Worm (Caenorhabditis elegans): Measurements from ENCODE around the gene sri-51.

DNA sequence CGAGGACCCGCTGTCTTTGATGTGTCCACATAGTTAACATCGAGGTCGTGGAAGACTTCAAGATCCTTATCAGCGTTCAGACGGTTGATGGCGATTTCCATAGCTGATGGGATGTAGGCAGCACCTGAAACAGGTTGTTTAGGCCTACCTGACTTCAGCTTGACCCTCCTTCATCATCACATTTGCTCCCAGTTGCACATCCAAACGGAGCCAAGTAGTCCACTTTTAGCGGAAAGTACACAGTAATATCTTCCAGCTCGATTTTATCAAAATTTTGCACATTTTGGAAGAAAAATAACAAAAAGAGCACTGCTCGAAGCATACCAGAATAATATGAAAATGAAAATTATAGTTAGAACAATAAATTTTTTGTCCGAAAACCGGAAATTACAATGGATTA, 1.9 kb downstream of the sri-51 start, which contains the start of gene gcy-15:
- TF ChIP-seq Y53F4B.3 (GFP tag; IDR thresholded peaks at IDR 0.05) (no peak), unc-130 (GFP tag; optimal IDR thresholded peaks at IDR 0.05) (no peak), B0336.3 (GFP tag; IDR thresholded peaks at IDR 0.05) (no peak), tbp1 (GFP tag; optimal IDR thresholded peaks at IDR 0.05) (no peak), B0019.2 (GFP tag; conservative IDR thresholded peaks at IDR 0.05) (no peak), efl-1 (GFP tag; optimal IDR thresholded peaks at IDR 0.05) (no peak), snpc-3.4 (tag; optimal IDR thresholded peaks at IDR 0.05) (no peak), dpl-1 (GFP tag; optimal IDR thresholded peaks at IDR 0.05) (no peak), dpff-1 (tag; optimal IDR thresholded peaks at IDR 0.05) (no peak), ceh-40 (GFP tag; IDR thresholded peaks at IDR 0.05) (no peak)
